Worm (Caenorhabditis elegans): ENCODE measurements around the gene dnj-16.

The dnj-16 gene

ce11 chrIII:4170903-4171377 lies 20.0 kb upstream of the dnj-16 start, which contains the start of the genes rnf-121 and C16C10.4 (continued):
- TF ChIP-seq D2030.7 (GFP tag; IDR thresholded peaks at IDR 0.05): peak; percentile 61; the same call in 1 of the 2 replicates
- no peak for TF ChIP-seq B0019.2 (GFP tag; conservative IDR thresholded peaks at IDR 0.05)
- no peak for TF ChIP-seq B0035.1 (tag; optimal IDR thresholded peaks at IDR 0.05)
- TF ChIP-seq ekl-4 (GFP tag; IDR thresholded peaks at IDR 0.05): peak; percentile 60; the same call in 1 of the 2 replicates
- peak; percentile 77; the same call in 1 of the 2 replicates for TF ChIP-seq nfyb-1 (GFP tag; IDR thresholded peaks at IDR 0.05)
- TF ChIP-seq pha-4 (tag; optimal IDR thresholded peaks at IDR 0.05): no peak
- peak; percentile 44; the same call in 1 of the 2 replicates for TF ChIP-seq C06A6.2 (GFP tag; conservative IDR thresholded peaks at IDR 0.05)
- TF ChIP-seq die-1 (tag; optimal IDR thresholded peaks at IDR 0.05): peak; percentile 50
- TF ChIP-seq snpc-3.4 (tag; optimal IDR thresholded peaks at IDR 0.05): peak; percentile 83
- TF ChIP-seq lag-1 (GFP tag; IDR thresholded peaks at IDR 0.05): no peak
- TF ChIP-seq athp-1 (tag; optimal IDR thresholded peaks at IDR 0.05): peak; percentile 40
- TF ChIP-seq attf-3 (GFP tag; conservative IDR thresholded peaks at IDR 0.05): no peak
- TF ChIP-seq akir-1 (GFP tag; optimal IDR thresholded peaks at IDR 0.05): no peak
- peak; percentile 38 for TF ChIP-seq xnd-1 (tag; optimal IDR thresholded peaks at IDR 0.05)
- TF ChIP-seq chd-7 (tag; optimal IDR thresholded peaks at IDR 0.05): no peak
- TF ChIP-seq ama-1 (optimal IDR thresholded peaks at IDR 0.05): no peak
- TF ChIP-seq ama-1 (GFP tag; optimal IDR thresholded peaks at IDR 0.05): peak in 1 of 2 experiments; percentile 62
- no peak for TF ChIP-seq hlh-12 (tag; optimal IDR thresholded peaks at IDR 0.05)
- no peak for TF ChIP-seq nfya-1 (tag; optimal IDR thresholded peaks at IDR 0.05; ENCODE audit: borderline replicate concordance, insufficient read depth)
- no peak for TF ChIP-seq K11D2.4 (GFP tag; IDR thresholded peaks at IDR 0.05)
- peak; percentile 5 for TF ChIP-seq snpc-4 (GFP tag; optimal IDR thresholded peaks at IDR 0.05)
- peak in 2 of 4 experiments; percentile 28 to 54 for TF ChIP-seq snpc-4 (tag; optimal IDR thresholded peaks at IDR 0.05)
- TF ChIP-seq bed-2 (GFP tag; IDR thresholded peaks at IDR 0.05): no peak
- no peak for TF ChIP-seq B0261.1 (tag; optimal IDR thresholded peaks at IDR 0.05)
- peak; percentile 68; the same call in 1 of the 2 replicates for TF ChIP-seq dox-1 (GFP tag; IDR thresholded peaks at IDR 0.05)
- TF ChIP-seq nhr-120 (GFP tag; IDR thresholded peaks at IDR 0.05): no peak
- no peak; the same call in 1 of the 2 replicates for TF ChIP-seq F33H1.4 (GFP tag; IDR thresholded peaks at IDR 0.05)
- no peak for TF ChIP-seq ets-4 (GFP tag; optimal IDR thresholded peaks at IDR 0.05)
- TF ChIP-seq madf-10 (tag; optimal IDR thresholded peaks at IDR 0.05): peak; percentile 45
- no peak for TF ChIP-seq Y95B8A.8 (GFP tag; IDR thresholded peaks at IDR 0.05)
- TF ChIP-seq ccch-3 (GFP tag; optimal IDR thresholded peaks at IDR 0.05): no peak
- peak in 1 of 2 experiments; percentile 42 for TF ChIP-seq let-607 (tag; optimal IDR thresholded peaks at IDR 0.05)
- peak; percentile 1 for TF ChIP-seq nhr-80 (tag; optimal IDR thresholded peaks at IDR 0.05)
- peak; percentile 31 for TF ChIP-seq snpc-1.1 (tag; optimal IDR thresholded peaks at IDR 0.05; ENCODE audit: insufficient read depth)
- peak; percentile 51 to 75 for TF ChIP-seq rec-8 (tag; optimal IDR thresholded peaks at IDR 0.05)
- no peak for TF ChIP-seq sptf-2 (GFP tag; optimal IDR thresholded peaks at IDR 0.05)
- TF ChIP-seq hsf-1 (GFP tag; IDR thresholded peaks at IDR 0.05): no peak
- TF ChIP-seq mcd-1 (GFP tag; IDR thresholded peaks at IDR 0.05): peak; percentile 75
- 0 out of 2 replicates have a peak, but pooled peaks have one; percentile 30 for TF ChIP-seq ztf-25 (GFP tag; IDR thresholded peaks at IDR 0.05)
- TF ChIP-seq mes-4 (tag; optimal IDR thresholded peaks at IDR 0.05): no peak
- TF ChIP-seq ztf-6 (GFP tag; IDR thresholded peaks at IDR 0.05): no peak
- TF ChIP-seq Y53G8AR.9 (GFP tag; conservative IDR thresholded peaks at IDR 0.05): no peak
- no peak for TF ChIP-seq fkh-3 (tag; optimal IDR thresholded peaks at IDR 0.05)
- TF ChIP-seq nhr-27 (tag; optimal IDR thresholded peaks at IDR 0.05): no peak
- no peak for TF ChIP-seq F57A8.1 (GFP tag; optimal IDR thresholded peaks at IDR 0.05)
- TF ChIP-seq zfh-2 (GFP tag; conservative IDR thresholded peaks at IDR 0.05): no peak
- TF ChIP-seq F10E7.11 (tag; optimal IDR thresholded peaks at IDR 0.05): no peak
- TF ChIP-seq dpl-1 (GFP tag; optimal IDR thresholded peaks at IDR 0.05): no peak
